Fruit fly (Drosophila melanogaster) whole organism, embryonic: ENCODE data around the gene E2f2.
A peak's percentile ranks its signal among the peaks of the same experiment; 100 is the strongest.

Source experiments
- C15 ChIP-seq: fragments of 200-800 bp; sonication (Bioruptor generic); IDR thresholded peaks from 3 replicates; pipeline ENCODE4 v1.3.6; 2022; ENCODE audit warnings: missing biosample characterization, missing genetic modification characterization
- CG10147 ChIP-seq: fragments of 200-800 bp; sonication (Bioruptor generic); optimal IDR thresholded peaks from 2 replicates; lab custom pipeline; 2019; ENCODE audit warnings: missing biosample characterization, mild to moderate bottlenecking, missing genetic modification characterization, moderate library complexity
- CG10321 ChIP-seq: fragments of 200-800 bp; sonication (Bioruptor generic); IDR thresholded peaks from 2 replicates; pipeline ENCODE4 v1.3.6; 2022; ENCODE audit warnings: missing biosample characterization, missing genetic modification characterization
- CG10543 ChIP-seq: fragments of 200-800 bp; sonication (Bioruptor generic); optimal IDR thresholded peaks from 3 replicates; lab custom pipeline; 2017; ENCODE audit warnings: missing biosample characterization, mild to moderate bottlenecking, missing genetic modification characterization, moderate library complexity
- CG10979 ChIP-seq: fragments of 200-800 bp; sonication (Bioruptor generic); optimal IDR thresholded peaks from 2 replicates; lab custom pipeline; 2018; ENCODE audit warnings: missing biosample characterization, mild to moderate bottlenecking, missing genetic modification characterization, moderate library complexity
- CG11398 ChIP-seq: fragments of 200-800 bp; sonication (Bioruptor generic); optimal IDR thresholded peaks from 2 replicates; lab custom pipeline; 2016; ENCODE audit warnings: missing biosample characterization, missing genetic modification characterization
- CG11695 ChIP-seq: fragments of 200-800 bp; sonication (Bioruptor generic); IDR thresholded peaks from 3 replicates; pipeline ENCODE4 v1.3.6; 2022; ENCODE audit warnings: missing biosample characterization, missing genetic modification characterization
- CG12391 ChIP-seq: fragments of 200-800 bp; sonication (Bioruptor generic); optimal IDR thresholded peaks from 3 replicates; lab custom pipeline; 2018; ENCODE audit warnings: missing biosample characterization, mild to moderate bottlenecking, missing genetic modification characterization, moderate library complexity
- CG13296 ChIP-seq: fragments of 200-800 bp; sonication (Bioruptor generic); optimal IDR thresholded peaks from 3 replicates; lab custom pipeline; 2018; ENCODE audit warnings: missing biosample characterization, mild to moderate bottlenecking, missing genetic modification characterization
- CG13624 ChIP-seq: fragments of 200-800 bp; sonication (Bioruptor generic); optimal IDR thresholded peaks from 2 replicates; lab custom pipeline; 2016; ENCODE audit warnings: missing biosample characterization, missing genetic modification characterization
- CG15514 ChIP-seq: fragments of 200-800 bp; sonication (Bioruptor generic); optimal IDR thresholded peaks from 3 replicates; lab custom pipeline; 2017; ENCODE audit warnings: missing biosample characterization, missing genetic modification characterization, mild to moderate bottlenecking, moderate library complexity, missing genetic modification reagents
- CG17359 ChIP-seq: fragments of 200-800 bp; sonication (Bioruptor generic); optimal IDR thresholded peaks from 3 replicates; lab custom pipeline; 2018; ENCODE audit warnings: missing biosample characterization, mild to moderate bottlenecking, missing genetic modification characterization, moderate library complexity
- CG17385 ChIP-seq: fragments of 200-800 bp; sonication (Bioruptor generic); optimal IDR thresholded peaks from 3 replicates; lab custom pipeline; 2018; ENCODE audit warnings: missing biosample characterization, mild to moderate bottlenecking, missing genetic modification characterization
- CG30431 ChIP-seq: fragments of 200-800 bp; sonication (Bioruptor generic); optimal IDR thresholded peaks from 2 replicates; lab custom pipeline; 2017; ENCODE audit warnings: missing biosample characterization, missing genetic modification characterization
- CG3163 ChIP-seq: fragments of 200-800 bp; sonication (Bioruptor generic); optimal IDR thresholded peaks from 3 replicates; lab custom pipeline; 2016; ENCODE audit warnings: missing biosample characterization, missing genetic modification characterization
- CG3995 ChIP-seq: fragments of 200-800 bp; sonication (Bioruptor generic); optimal IDR thresholded peaks from 3 replicates; lab custom pipeline; 2016; ENCODE audit warnings: missing biosample characterization, missing genetic modification characterization
- CG4404 ChIP-seq: fragments of 200-800 bp; sonication (Bioruptor generic); IDR thresholded peaks from 2 replicates; pipeline ENCODE4 v1.3.6; 2022; ENCODE audit warnings: missing biosample characterization, missing genetic modification characterization
- CG4617 ChIP-seq: fragments of 200-800 bp; sonication (Bioruptor generic); optimal IDR thresholded peaks from 3 replicates; lab custom pipeline; 2016; ENCODE audit warnings: missing biosample characterization, missing genetic modification characterization, borderline replicate concordance
- CG6254 ChIP-seq: fragments of 200-800 bp; sonication (Bioruptor generic); optimal IDR thresholded peaks from 3 replicates; lab custom pipeline; 2017; ENCODE audit warnings: mild to moderate bottlenecking, missing biosample characterization, missing genetic modification reagents, missing genetic modification characterization
- CG6765 ChIP-seq: fragments of 200-800 bp; sonication (Bioruptor generic); optimal IDR thresholded peaks from 3 replicates; lab custom pipeline; 2017; ENCODE audit warnings: missing biosample characterization, mild to moderate bottlenecking, missing genetic modification characterization
- CG7963 ChIP-seq: fragments of 200-800 bp; sonication (Bioruptor generic); IDR thresholded peaks from 3 replicates; pipeline ENCODE4 v1.3.6; 2022; ENCODE audit warnings: missing biosample characterization, missing genetic modification characterization; ENCODE audit not compliant: partially characterized antibody
- CG9817 ChIP-seq: fragments of 200-800 bp; sonication (Bioruptor generic); optimal IDR thresholded peaks from 2 replicates; lab custom pipeline; 2018; ENCODE audit warnings: missing biosample characterization, mild to moderate bottlenecking, missing genetic modification characterization, moderate library complexity
- CG9932 ChIP-seq: fragments of 200-800 bp; sonication (Bioruptor generic); IDR thresholded peaks from 2 replicates; pipeline ENCODE4 v1.3.6; 2022; ENCODE audit warnings: missing biosample characterization, missing genetic modification characterization
- CkIIα-i1 ChIP-seq: fragments of 200-800 bp; sonication (Bioruptor generic); IDR thresholded peaks from 2 replicates; pipeline ENCODE4 v1.3.6; 2022; ENCODE audit warnings: missing biosample characterization, missing genetic modification characterization
- CoRest ChIP-seq: fragments of 200-800 bp; sonication (Bioruptor generic); optimal IDR thresholded peaks from 3 replicates; lab custom pipeline; 2018; ENCODE audit warnings: missing biosample characterization, mild to moderate bottlenecking, missing genetic modification characterization, moderate library complexity
- Doc2 ChIP-seq: fragments of 200-800 bp; sonication (Bioruptor generic); IDR thresholded peaks from 2 replicates; pipeline ENCODE4 v1.3.6; 2022; ENCODE audit warnings: missing biosample characterization, missing genetic modification characterization
- Gsc ChIP-seq: fragments of 200-800 bp; sonication (Bioruptor generic); IDR thresholded peaks from 2 replicates; pipeline ENCODE4 v1.3.6; 2022; ENCODE audit warnings: missing biosample characterization, missing genetic modification characterization
- HLHmδ ChIP-seq: fragments of 200-800 bp; sonication (Bioruptor generic); optimal IDR thresholded peaks from 2 replicates; lab custom pipeline; 2018; ENCODE audit warnings: missing biosample characterization, mild to moderate bottlenecking, missing genetic modification characterization, moderate library complexity
- HmgD ChIP-seq: fragments of 200-800 bp; sonication (Bioruptor generic); optimal IDR thresholded peaks from 3 replicates; lab custom pipeline; 2016; ENCODE audit warnings: missing biosample characterization, missing genetic modification characterization
- Hsf ChIP-seq: fragments of 200-800 bp; sonication (Bioruptor generic); optimal IDR thresholded peaks from 3 replicates; lab custom pipeline; 2016; ENCODE audit warnings: missing biosample characterization, missing genetic modification characterization
- Jarid2 ChIP-seq: fragments of 200-800 bp; sonication (Bioruptor generic); optimal IDR thresholded peaks from 3 replicates; lab custom pipeline; 2017; ENCODE audit warnings: mild to moderate bottlenecking, missing biosample characterization, missing genetic modification reagents, missing genetic modification characterization
- NC2β ChIP-seq: fragments of 200-800 bp; sonication (Bioruptor generic); optimal IDR thresholded peaks from 2 replicates; lab custom pipeline; 2016; ENCODE audit warnings: missing biosample characterization, missing genetic modification characterization
- NFAT ChIP-seq: fragments of 200-800 bp; sonication (Bioruptor generic); IDR thresholded peaks from 2 replicates; pipeline ENCODE4 v1.3.6; 2022; ENCODE audit warnings: missing biosample characterization, missing genetic modification characterization
- NK7.1 ChIP-seq: fragments of 200-800 bp; sonication (Bioruptor generic); optimal IDR thresholded peaks from 3 replicates; lab custom pipeline; 2016; ENCODE audit warnings: missing biosample characterization, missing genetic modification characterization
- Opbp ChIP-seq: fragments of 200-800 bp; sonication (Bioruptor generic); IDR thresholded peaks from 3 replicates; pipeline ENCODE4 v1.3.6; 2022; ENCODE audit warnings: missing biosample characterization, missing genetic modification characterization; ENCODE audit not compliant: partially characterized antibody
- Scr ChIP-seq: fragments of 200-800 bp; sonication (Bioruptor generic); IDR thresholded peaks from 2 replicates; pipeline ENCODE4 v1.3.6; 2022; ENCODE audit warnings: missing biosample characterization, missing genetic modification characterization; ENCODE audit not compliant: partially characterized antibody
- Xrp1 ChIP-seq: fragments of 200-800 bp; sonication (Bioruptor generic); IDR thresholded peaks from 2 replicates; pipeline ENCODE4 v1.3.6; 2022; ENCODE audit warnings: missing biosample characterization, missing genetic modification characterization
- chm ChIP-seq: fragments of 200-800 bp; sonication (Bioruptor generic); IDR thresholded peaks from 2 replicates; pipeline ENCODE4 v1.3.6; 2022; ENCODE audit warnings: missing biosample characterization, missing genetic modification characterization
- danr ChIP-seq: fragments of 200-800 bp; sonication (Bioruptor generic); IDR thresholded peaks from 2 replicates; pipeline ENCODE4 v1.3.6; 2022; ENCODE audit warnings: missing biosample characterization, missing genetic modification characterization
- fd64A ChIP-seq: fragments of 200-800 bp; sonication (Bioruptor generic); optimal IDR thresholded peaks from 3 replicates; lab custom pipeline; 2018; ENCODE audit warnings: missing biosample characterization, mild to moderate bottlenecking, missing genetic modification characterization
- jing ChIP-seq: fragments of 200-800 bp; sonication (Bioruptor generic); optimal IDR thresholded peaks from 2 replicates; lab custom pipeline; 2018; ENCODE audit warnings: missing biosample characterization, mild to moderate bottlenecking, missing genetic modification characterization
- lmd ChIP-seq: fragments of 200-800 bp; sonication (Bioruptor generic); IDR thresholded peaks from 2 replicates; pipeline ENCODE4 v1.3.6; 2022; ENCODE audit warnings: missing biosample characterization, missing genetic modification characterization
- nmo ChIP-seq: fragments of 200-800 bp; sonication (Bioruptor generic); optimal IDR thresholded peaks from 2 replicates; lab custom pipeline; 2018; ENCODE audit warnings: missing biosample characterization, mild to moderate bottlenecking, missing genetic modification characterization, moderate library complexity
- oc ChIP-seq: fragments of 200-800 bp; sonication (Bioruptor generic); optimal IDR thresholded peaks from 2 replicates; lab custom pipeline; 2018; ENCODE audit warnings: missing biosample characterization, mild to moderate bottlenecking, missing genetic modification characterization, moderate library complexity
- pros ChIP-seq: fragments of 200-800 bp; sonication (Bioruptor generic); optimal IDR thresholded peaks from 3 replicates; lab custom pipeline; 2019; ENCODE audit warnings: missing biosample characterization, mild to moderate bottlenecking, missing genetic modification characterization, moderate library complexity
- tna ChIP-seq: fragments of 200-800 bp; sonication (Bioruptor generic); IDR thresholded peaks from 2 replicates; pipeline ENCODE4 v1.3.6; 2022; ENCODE audit warnings: missing biosample characterization, missing genetic modification characterization; ENCODE audit not compliant: partially characterized antibody
- vnd ChIP-seq: fragments of 200-800 bp; sonication (Bioruptor generic); IDR thresholded peaks from 3 replicates; pipeline ENCODE4 v1.3.6; 2022; ENCODE audit warnings: missing biosample characterization, missing genetic modification characterization; ENCODE audit not compliant: partially characterized antibody
- z ChIP-seq: fragments of 200-800 bp; sonication (Bioruptor generic); IDR thresholded peaks from 3 replicates; pipeline ENCODE4 v1.3.6; 2022; ENCODE audit warnings: missing biosample characterization, missing genetic modification characterization
- zf30C ChIP-seq: fragments of 200-800 bp; sonication (Bioruptor generic); optimal IDR thresholded peaks from 3 replicates; lab custom pipeline; 2018; ENCODE audit warnings: missing biosample characterization, mild to moderate bottlenecking, missing genetic modification characterization
- zfh2 ChIP-seq: fragments of 200-800 bp; sonication (Bioruptor generic); optimal IDR thresholded peaks from 2 replicates; lab custom pipeline; 2016; ENCODE audit warnings: missing biosample characterization, missing genetic modification characterization

E2f2 gene

DNA sequence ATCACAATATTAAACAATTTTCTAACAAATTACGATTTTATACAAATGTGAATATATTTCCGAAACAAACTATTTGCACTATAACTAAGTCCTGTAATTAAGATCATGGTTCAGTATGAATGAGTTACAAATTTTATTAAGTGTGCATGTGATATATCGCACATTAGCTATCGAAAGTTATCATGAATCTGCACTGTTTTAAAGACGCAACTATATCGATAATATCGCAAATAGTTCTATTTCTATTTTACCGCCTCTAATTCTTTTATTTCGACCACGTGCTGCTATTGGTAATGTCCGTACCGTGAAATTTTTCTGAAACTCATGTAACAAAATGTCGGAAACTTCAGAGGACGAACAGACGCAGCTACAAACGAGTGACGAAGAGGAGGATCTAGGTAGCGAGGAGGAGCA lies 13.6 kb downstream of the E2f2 start, which contains the start of gene pths (continued):
- TF ChIP-seq CG4404 (GFP tag; lab: Robert Waterston, UW), result no peak; the same call in 1 of the 2 replicates
- peak; percentile 3 for TF ChIP-seq CG3163
- no peak for TF ChIP-seq Gsc
- TF ChIP-seq oc, result no peak
- TF ChIP-seq pros (GFP tag; lab: Kevin White, UChicago), result no peak
- TF ChIP-seq CG3995, result peak; percentile 33
- no peak for TF ChIP-seq fd64A
- peak; percentile 72 for TF ChIP-seq CG15514 (GFP tag; lab: Kevin White, UChicago)
- TF ChIP-seq CG17359 (tag; lab: Kevin White, UChicago), result no peak
- peak; percentile 77 for TF ChIP-seq Scr (GFP tag; lab: Robert Waterston, UW)
- peak; percentile 68 for TF ChIP-seq CG9817 (tag; lab: Kevin White, UChicago)
- TF ChIP-seq lmd (GFP tag; lab: Robert Waterston, UW), result no peak; the same call in 1 of the 2 replicates
- TF ChIP-seq z (GFP tag; lab: Robert Waterston, UW), result no peak
- no peak for TF ChIP-seq CG10543 (GFP tag; lab: Kevin White, UChicago)
- TF ChIP-seq CG13624, result peak; percentile 53
- peak; percentile 76 for TF ChIP-seq nmo (GFP tag; lab: Kevin White, UChicago)
- TF ChIP-seq CG12391 (tag; lab: Kevin White, UChicago), result peak; percentile 59
- 0 out of 3 replicates have a peak, but pooled peaks have one; percentile 8 for TF ChIP-seq CG11695 (GFP tag; lab: Robert Waterston, UW)
- peak; percentile 61 for TF ChIP-seq tna
- no peak for TF ChIP-seq CG10321 (GFP tag; lab: Robert Waterston, UW)
- peak; percentile 54 for TF ChIP-seq NFAT (GFP tag; lab: Robert Waterston, UW)
- no peak for TF ChIP-seq zf30C (GFP tag; lab: Kevin White, UChicago)
- peak; percentile 66 for TF ChIP-seq CoRest (tag; lab: Kevin White, UChicago)
- no peak for TF ChIP-seq CG17385 (GFP tag; lab: Kevin White, UChicago)
- no peak for TF ChIP-seq chm (GFP tag; lab: Robert Waterston, UW)
- TF ChIP-seq CG9932 (GFP tag; lab: Robert Waterston, UW), result peak; percentile 82
- no peak for TF ChIP-seq CG10147 (GFP tag; lab: Kevin White, UChicago)
- TF ChIP-seq C15 (GFP tag; lab: Robert Waterston, UW), result no peak
- no peak for TF ChIP-seq CG6765 (GFP tag; lab: Kevin White, UChicago)
- TF ChIP-seq CG4617 (GFP tag; lab: Kevin White, UChicago), result peak; percentile 31
- no peak for TF ChIP-seq jing (GFP tag; lab: Kevin White, UChicago)
- TF ChIP-seq zfh2 (GFP tag; lab: Kevin White, UChicago), result peak; percentile 30
- TF ChIP-seq CG30431 (GFP tag; lab: Kevin White, UChicago), result no peak
- TF ChIP-seq NC2β, result peak; percentile 60
- TF ChIP-seq vnd (GFP tag; lab: Robert Waterston, UW), result peak; percentile 70
- peak; percentile 36; the same call in 1 of the 2 replicates for TF ChIP-seq Xrp1 (GFP tag; lab: Robert Waterston, UW)
- no peak for TF ChIP-seq CkIIα-i1 (GFP tag; lab: Robert Waterston, UW)
- TF ChIP-seq CG7963 (GFP tag; lab: Robert Waterston, UW), result peak; percentile 65; the same call in 2 of the 3 replicates
- peak; percentile 86 for TF ChIP-seq Opbp (GFP tag; lab: Robert Waterston, UW)
- no peak for TF ChIP-seq NK7.1 (GFP tag; lab: Kevin White, UChicago)
- no peak for TF ChIP-seq HLHmδ (GFP tag; lab: Kevin White, UChicago)
- TF ChIP-seq Jarid2 (GFP tag; lab: Kevin White, UChicago), result no peak
- no peak for TF ChIP-seq CG6254 (GFP tag; lab: Kevin White, UChicago)
- no peak for TF ChIP-seq CG10979 (tag; lab: Kevin White, UChicago)
- TF ChIP-seq HmgD (GFP tag; lab: Kevin White, UChicago), result peak; percentile 37
- TF ChIP-seq Doc2 (GFP tag; lab: Robert Waterston, UW), result no peak
- TF ChIP-seq CG13296 (GFP tag; lab: Kevin White, UChicago), result no peak
- TF ChIP-seq danr (GFP tag; lab: Robert Waterston, UW), result no peak
- TF ChIP-seq Hsf (GFP tag; lab: Kevin White, UChicago), result peak; percentile 67
- TF ChIP-seq CG11398 (GFP tag; lab: Kevin White, UChicago), result no peak
